Fruit fly (Drosophila melanogaster) whole organism, embryonic: Measurements from ENCODE around the gene Tace.

Experiments
- CG10321 ChIP-seq: fragments of 200-800 bp; sonication (Bioruptor generic); IDR thresholded peaks from 2 replicates; pipeline ENCODE4 v1.3.6; 2022; ENCODE audit warnings: missing biosample characterization, missing genetic modification characterization
- CG10654 ChIP-seq: fragments of 200-800 bp; sonication (Bioruptor generic); optimal IDR thresholded peaks from 2 replicates; lab custom pipeline; 2016; ENCODE audit warnings: missing biosample characterization, missing genetic modification characterization
- CG12299 ChIP-seq: fragments of 200-800 bp; sonication (Bioruptor generic); optimal IDR thresholded peaks from 2 replicates; lab custom pipeline; 2018; ENCODE audit warnings: missing biosample characterization, mild to moderate bottlenecking, missing genetic modification characterization
- CG12769 ChIP-seq: fragments of 200-800 bp; sonication (Bioruptor generic); optimal IDR thresholded peaks from 2 replicates; lab custom pipeline; 2019; ENCODE audit warnings: missing biosample characterization, mild to moderate bottlenecking, missing genetic modification characterization, moderate library complexity
- CG13296 ChIP-seq: fragments of 200-800 bp; sonication (Bioruptor generic); optimal IDR thresholded peaks from 3 replicates; lab custom pipeline; 2018; ENCODE audit warnings: missing biosample characterization, mild to moderate bottlenecking, missing genetic modification characterization
- CG1647 ChIP-seq: fragments of 200-800 bp; sonication (Bioruptor generic); optimal IDR thresholded peaks from 3 replicates; lab custom pipeline; 2016; ENCODE audit warnings: missing biosample characterization, missing genetic modification characterization
- CG17361 ChIP-seq: fragments of 200-800 bp; sonication (Bioruptor generic); IDR thresholded peaks from 3 replicates; pipeline ENCODE4 v1.3.6; 2022; ENCODE audit warnings: missing biosample characterization, missing genetic modification characterization
- CG18476 ChIP-seq: fragments of 200-800 bp; sonication (Bioruptor generic); optimal IDR thresholded peaks from 2 replicates; lab custom pipeline; 2016; ENCODE audit warnings: missing biosample characterization, mild to moderate bottlenecking, missing genetic modification characterization
- CG2199 ChIP-seq: fragments of 200-800 bp; sonication (Bioruptor generic); IDR thresholded peaks from 3 replicates; pipeline ENCODE4 v1.3.6; 2022; ENCODE audit warnings: missing biosample characterization, missing genetic modification characterization
- CG2712 ChIP-seq: fragments of 200-800 bp; optimal IDR thresholded peaks from 3 replicates; lab custom pipeline; 2019; ENCODE audit warnings: missing biosample characterization, mild to moderate bottlenecking, missing genetic modification characterization, moderate library complexity
- CG30431 ChIP-seq: fragments of 200-800 bp; sonication (Bioruptor generic); optimal IDR thresholded peaks from 2 replicates; lab custom pipeline; 2017; ENCODE audit warnings: missing biosample characterization, missing genetic modification characterization
- CG31365 ChIP-seq: fragments of 200-800 bp; sonication (Bioruptor generic); optimal IDR thresholded peaks from 2 replicates; lab custom pipeline; 2018; ENCODE audit warnings: missing biosample characterization, mild to moderate bottlenecking, missing genetic modification characterization
- CG42726 ChIP-seq: fragments of 200-800 bp; sonication (Bioruptor generic); IDR thresholded peaks from 2 replicates; pipeline ENCODE4 v1.3.6; 2022; ENCODE audit warnings: missing biosample characterization, missing genetic modification characterization; ENCODE audit not compliant: partially characterized antibody
- CG4854 ChIP-seq: fragments of 200-800 bp; sonication (Bioruptor generic); optimal IDR thresholded peaks from 2 replicates; lab custom pipeline; 2016; ENCODE audit warnings: missing biosample characterization, missing genetic modification characterization, inconsistent platforms
- CG7357 ChIP-seq: fragments of 200-800 bp; sonication (Bioruptor generic); IDR thresholded peaks from 3 replicates; pipeline ENCODE4 v1.3.6; 2022; ENCODE audit warnings: missing biosample characterization, missing genetic modification characterization
- CG8388 ChIP-seq: fragments of 200-800 bp; sonication (Bioruptor generic); optimal IDR thresholded peaks from 2 replicates; lab custom pipeline; 2019; ENCODE audit warnings: missing biosample characterization, mild to moderate bottlenecking, missing genetic modification characterization, moderate library complexity
- CG9215 ChIP-seq: fragments of 200-800 bp; sonication (Bioruptor generic); IDR thresholded peaks from 2 replicates; pipeline ENCODE4 v1.3.6; 2022; ENCODE audit warnings: missing biosample characterization, missing genetic modification characterization
- CG9932 ChIP-seq: fragments of 200-800 bp; sonication (Bioruptor generic); IDR thresholded peaks from 2 replicates; pipeline ENCODE4 v1.3.6; 2022; ENCODE audit warnings: missing biosample characterization, missing genetic modification characterization
- CHES-1-like ChIP-seq: fragments of 200-800 bp; sonication (Bioruptor generic); optimal IDR thresholded peaks from 2 replicates; lab custom pipeline; 2016; ENCODE audit warnings: missing biosample characterization, missing genetic modification characterization
- Eip74EF ChIP-seq, 2 experiments: fragments of 200-800 bp in 1 of 2; fragments of >200 bp in 1 of 2; sonication (Bioruptor generic) in 1 of 2; optimal IDR thresholded peaks; 2 replicates each; lab custom pipeline; 2017 to 2019; ENCODE audit warnings: missing biosample characterization in 2 of 2, missing genetic modification characterization in 2 of 2, mild to moderate bottlenecking in 1 of 2, moderate library complexity in 1 of 2
- Gsc ChIP-seq: fragments of 200-800 bp; sonication (Bioruptor generic); IDR thresholded peaks from 2 replicates; pipeline ENCODE4 v1.3.6; 2022; ENCODE audit warnings: missing biosample characterization, missing genetic modification characterization
- HLH54F ChIP-seq: fragments of 200-800 bp; sonication (Bioruptor generic); optimal IDR thresholded peaks from 3 replicates; lab custom pipeline; 2016; ENCODE audit warnings: missing biosample characterization, missing genetic modification characterization
- Mad ChIP-seq: fragments of 200-800 bp; sonication (Bioruptor generic); optimal IDR thresholded peaks from 2 replicates; lab custom pipeline; 2016; ENCODE audit warnings: missing biosample characterization, missing genetic modification characterization
- Max ChIP-seq: fragments of 200-800 bp; sonication (Bioruptor generic); optimal IDR thresholded peaks from 2 replicates; lab custom pipeline; 2016; ENCODE audit warnings: missing biosample characterization, mild to moderate bottlenecking, missing genetic modification characterization
- Rfx ChIP-seq: fragments of 200-800 bp; sonication (Bioruptor generic); IDR thresholded peaks from 2 replicates; pipeline ENCODE4 v1.3.6; 2022; ENCODE audit warnings: missing biosample characterization, missing genetic modification characterization
- Sry-δ ChIP-seq: fragments of 200-800 bp; sonication (Bioruptor generic); optimal IDR thresholded peaks from 2 replicates; lab custom pipeline; 2016; ENCODE audit warnings: missing biosample characterization, missing genetic modification characterization
- al ChIP-seq: fragments of 200-800 bp; sonication (Bioruptor generic); IDR thresholded peaks from 2 replicates; pipeline ENCODE4 v1.3.6; 2022; ENCODE audit warnings: missing biosample characterization, missing genetic modification characterization
- ato ChIP-seq: fragments of 200-800 bp; sonication (Bioruptor generic); IDR thresholded peaks from 2 replicates; pipeline ENCODE4 v1.3.6; 2022; ENCODE audit warnings: missing biosample characterization, missing genetic modification characterization; ENCODE audit not compliant: partially characterized antibody
- bigmax ChIP-seq: fragments of 200-800 bp; sonication (Bioruptor generic); optimal IDR thresholded peaks from 2 replicates; lab custom pipeline; 2018; ENCODE audit warnings: missing biosample characterization, mild to moderate bottlenecking, missing genetic modification characterization
- bsh ChIP-seq, 2 experiments: fragments of 200-800 bp; sonication (Bioruptor generic); optimal IDR thresholded peaks; 2 replicates each; lab custom pipeline; 2017 to 2018; ENCODE audit warnings: mild to moderate bottlenecking in 2 of 2, missing biosample characterization in 2 of 2, missing genetic modification characterization in 2 of 2, moderate library complexity in 1 of 2
- cwo ChIP-seq: fragments of 200-800 bp; sonication (Bioruptor generic); optimal IDR thresholded peaks from 3 replicates; lab custom pipeline; 2017; ENCODE audit warnings: missing biosample characterization, missing genetic modification characterization, mild to moderate bottlenecking, moderate library complexity, missing genetic modification reagents
- disco-r ChIP-seq: fragments of 200-800 bp; sonication (Bioruptor generic); optimal IDR thresholded peaks from 2 replicates; lab custom pipeline; 2016; ENCODE audit warnings: missing biosample characterization, missing genetic modification characterization
- fd3F ChIP-seq: fragments of 200-800 bp; sonication (Bioruptor generic); optimal IDR thresholded peaks from 2 replicates; lab custom pipeline; 2018; ENCODE audit warnings: missing biosample characterization, mild to moderate bottlenecking, missing genetic modification characterization, moderate library complexity
- ftz-f1 ChIP-seq: fragments of 200-800 bp; sonication (Bioruptor generic); optimal IDR thresholded peaks from 2 replicates; lab custom pipeline; 2016; ENCODE audit warnings: missing biosample characterization, missing genetic modification characterization
- gce ChIP-seq: fragments of 200-800 bp; sonication (Bioruptor generic); IDR thresholded peaks from 3 replicates; pipeline ENCODE4 v1.3.6; 2022; ENCODE audit warnings: missing biosample characterization, missing genetic modification characterization
- gsb ChIP-seq: fragments of 200-800 bp; sonication (Bioruptor generic); IDR thresholded peaks from 2 replicates; pipeline ENCODE4 v1.3.6; 2022; ENCODE audit warnings: missing biosample characterization, missing genetic modification characterization
- hkb ChIP-seq, 2 experiments: fragments of 200-800 bp in 1 of 2; fragments of >200 bp in 1 of 2; sonication (Bioruptor generic) in 1 of 2; IDR thresholded peaks in 1 of 2; optimal IDR thresholded peaks in 1 of 2; 2 replicates each; pipeline versions ENCODE4 v1.3.6 to Lab custom; 2017 to 2022; ENCODE audit warnings: missing biosample characterization in 1 of 2, missing genetic modification characterization in 1 of 2
- inv ChIP-seq: fragments of 200-800 bp; sonication (Bioruptor generic); IDR thresholded peaks from 2 replicates; pipeline ENCODE4 v1.3.6; 2022; ENCODE audit warnings: missing biosample characterization, missing genetic modification characterization; ENCODE audit not compliant: partially characterized antibody
- kah ChIP-seq: fragments of 200-800 bp; sonication (Bioruptor generic); optimal IDR thresholded peaks from 2 replicates; lab custom pipeline; 2018; ENCODE audit warnings: missing biosample characterization, mild to moderate bottlenecking, missing genetic modification characterization
- pan ChIP-seq, 4 experiments: fragments of >200 bp in 3 of 4; fragments of 200-800 bp in 1 of 4; sonication (Bioruptor generic) in 1 of 4; optimal IDR thresholded peaks in 3 of 4; IDR thresholded peaks in 1 of 4; 2 replicates each; pipeline versions ENCODE4 v1.3.6 to Lab custom; 2017 to 2022; ENCODE audit warnings: missing biosample characterization in 2 of 4, missing genetic modification characterization in 2 of 4, mixed read lengths in 1 of 4
- prd ChIP-seq, 3 experiments: fragments of >200 bp in 2 of 3; fragments of 200-800 bp in 1 of 3; sonication (Bioruptor generic) in 1 of 3; optimal IDR thresholded peaks in 2 of 3; IDR thresholded peaks in 1 of 3; 2 replicates in 2 of 3; 3 replicates in 1 of 3; pipeline versions ENCODE4 v1.3.6 to Lab custom; 2017 to 2022; ENCODE audit warnings: missing biosample characterization in 1 of 3, missing genetic modification characterization in 1 of 3
- scrt ChIP-seq: fragments of 200-800 bp; sonication (Bioruptor generic); optimal IDR thresholded peaks from 2 replicates; lab custom pipeline; 2018; ENCODE audit warnings: missing biosample characterization, mild to moderate bottlenecking, missing genetic modification characterization, moderate library complexity
- sd ChIP-seq: fragments of 200-800 bp; sonication (Bioruptor generic); optimal IDR thresholded peaks from 3 replicates; lab custom pipeline; 2018; ENCODE audit warnings: missing biosample characterization, mild to moderate bottlenecking, missing genetic modification characterization, moderate library complexity
- tap ChIP-seq: fragments of 200-800 bp; optimal IDR thresholded peaks from 3 replicates; lab custom pipeline; 2019; ENCODE audit warnings: missing biosample characterization, mild to moderate bottlenecking, missing genetic modification characterization, moderate library complexity
- tna ChIP-seq: fragments of 200-800 bp; sonication (Bioruptor generic); IDR thresholded peaks from 2 replicates; pipeline ENCODE4 v1.3.6; 2022; ENCODE audit warnings: missing biosample characterization, missing genetic modification characterization; ENCODE audit not compliant: partially characterized antibody
- toy ChIP-seq: fragments of 200-800 bp; sonication (Bioruptor generic); IDR thresholded peaks from 2 replicates; pipeline ENCODE4 v1.3.6; 2022; ENCODE audit warnings: missing biosample characterization, missing genetic modification characterization
- trh ChIP-seq: fragments of 200-800 bp; sonication (Bioruptor generic); optimal IDR thresholded peaks from 2 replicates; lab custom pipeline; 2016; ENCODE audit warnings: missing biosample characterization, missing genetic modification characterization
- unpg ChIP-seq: fragments of 200-800 bp; sonication (Bioruptor generic); optimal IDR thresholded peaks from 3 replicates; lab custom pipeline; 2018; ENCODE audit warnings: missing biosample characterization, mild to moderate bottlenecking, missing genetic modification characterization, moderate library complexity
- wek ChIP-seq: fragments of 200-800 bp; sonication (Bioruptor generic); optimal IDR thresholded peaks from 3 replicates; lab custom pipeline; 2018; ENCODE audit warnings: missing biosample characterization, mild to moderate bottlenecking, missing genetic modification characterization, moderate library complexity

Gene Tace

dm6 chr3R:29982027-29982426 is 18.3 kb upstream of the Tace start (continued):
- no peak for TF ChIP-seq fd3F (GFP tag; lab: Kevin White, UChicago)
- peak; percentile 17 for TF ChIP-seq unpg
- TF ChIP-seq Eip74EF (GFP tag; optimal IDR thresholded peaks at IDR 0.05; lab: Kevin White, UChicago), result no peak
- TF ChIP-seq CG31365, result no peak
- no peak for TF ChIP-seq CHES-1-like
- TF ChIP-seq CG12769 (tag; lab: Kevin White, UChicago), result no peak
- no peak for TF ChIP-seq sd
- TF ChIP-seq Gsc (GFP tag; lab: Robert Waterston, UW), result no peak
- no peak for TF ChIP-seq tap (tag; lab: Kevin White, UChicago)
- no peak for TF ChIP-seq CG1647 (GFP tag; lab: Kevin White, UChicago)
- no peak for TF ChIP-seq Mad (GFP tag; lab: Kevin White, UChicago)
- TF ChIP-seq CG10654 (GFP tag; lab: Kevin White, UChicago), result no peak
- no peak for TF ChIP-seq toy (GFP tag; lab: Robert Waterston, UW)
- TF ChIP-seq Rfx (GFP tag; lab: Robert Waterston, UW), result no peak
- TF ChIP-seq trh (GFP tag; lab: Kevin White, UChicago), result no peak
- TF ChIP-seq CG17361 (GFP tag; lab: Robert Waterston, UW), result no peak
- no peak for TF ChIP-seq bigmax (GFP tag; lab: Kevin White, UChicago)
- TF ChIP-seq Sry-δ (GFP tag; lab: Kevin White, UChicago), result no peak
- no peak for TF ChIP-seq al (GFP tag; lab: Robert Waterston, UW)
- TF ChIP-seq CG10321 (GFP tag; lab: Robert Waterston, UW), result no peak
- TF ChIP-seq CG12299 (tag; lab: Kevin White, UChicago), result no peak
- TF ChIP-seq prd (optimal IDR thresholded peaks at IDR 0.05; lab: Kevin White, UChicago), result no peak
- peak; percentile 25; the same call in 1 of the 3 replicates for TF ChIP-seq prd (GFP tag; IDR thresholded peaks at IDR 0.05; lab: Robert Waterston, UW)
- no peak for TF ChIP-seq CG4854
- no peak for TF ChIP-seq CG13296 (GFP tag; lab: Kevin White, UChicago)
- TF ChIP-seq ato (GFP tag; lab: Robert Waterston, UW), result no peak
- TF ChIP-seq wek (GFP tag; lab: Kevin White, UChicago), result no peak
- TF ChIP-seq CG8388 (GFP tag; lab: Kevin White, UChicago), result no peak
- TF ChIP-seq CG9215 (GFP tag; lab: Robert Waterston, UW), result no peak
- no peak for TF ChIP-seq CG30431 (GFP tag; lab: Kevin White, UChicago)
- TF ChIP-seq kah, result no peak
- no peak for TF ChIP-seq Max (GFP tag; lab: Kevin White, UChicago)
- TF ChIP-seq CG42726 (GFP tag; lab: Robert Waterston, UW), result no peak
- TF ChIP-seq hkb (optimal IDR thresholded peaks at IDR 0.05; lab: Kevin White, UChicago), result no peak
- TF ChIP-seq hkb (GFP tag; IDR thresholded peaks at IDR 0.05; lab: Robert Waterston, UW), result no peak
- no peak for TF ChIP-seq pan (optimal IDR thresholded peaks at IDR 0.05; lab: Kevin White, UChicago)
- TF ChIP-seq pan (GFP tag; optimal IDR thresholded peaks at IDR 0.05 in 1 of 2, IDR thresholded peaks at IDR 0.05 in 1 of 2), result peak in 1 of 2 experiments; percentile 20
- TF ChIP-seq cwo (GFP tag; lab: Kevin White, UChicago), result no peak
- TF ChIP-seq CG2199, result no peak
- no peak for TF ChIP-seq inv (GFP tag; lab: Robert Waterston, UW)
- no peak for TF ChIP-seq gsb
- no peak for TF ChIP-seq tna
- TF ChIP-seq CG9932 (GFP tag; lab: Robert Waterston, UW), result no peak
- TF ChIP-seq HLH54F (GFP tag; lab: Kevin White, UChicago), result no peak
- no peak for TF ChIP-seq gce
- no peak for TF ChIP-seq CG18476
- TF ChIP-seq CG2712 (tag; lab: Kevin White, UChicago), result no peak
- no peak for TF ChIP-seq scrt (GFP tag; lab: Kevin White, UChicago)
- no peak for TF ChIP-seq CG7357
- no peak for TF ChIP-seq ftz-f1 (GFP tag; lab: Kevin White, UChicago)
- peak in 1 of 2 experiments; percentile 34 for TF ChIP-seq bsh (GFP tag; optimal IDR thresholded peaks at IDR 0.05; lab: Kevin White, UChicago)
- no peak for TF ChIP-seq disco-r (GFP tag; lab: Kevin White, UChicago)
